Worm (Caenorhabditis elegans): ENCODE data around the gene col-153.

col-153 gene

DNA sequence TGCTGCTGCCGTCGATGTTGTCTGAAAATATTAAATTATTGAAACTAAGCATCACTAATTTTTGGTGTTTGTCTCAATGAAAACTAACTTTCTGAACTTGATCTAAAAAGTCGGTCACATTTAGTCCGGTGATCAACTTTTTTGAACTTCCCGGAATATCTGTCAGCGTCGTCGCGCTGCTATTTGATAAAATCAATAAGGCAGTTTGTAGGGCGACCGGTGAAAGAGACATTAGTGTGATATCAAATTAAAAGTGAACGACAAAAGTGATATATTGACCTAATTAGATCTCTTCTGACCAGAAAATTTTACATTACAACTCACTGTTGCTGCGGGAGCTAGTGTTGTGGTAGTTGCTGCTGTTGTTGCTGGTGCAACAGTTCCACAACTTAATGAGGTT lies 21.3 kb downstream of the col-153 start:
- TF ChIP-seq xnd-1 (tag; optimal IDR thresholded peaks at IDR 0.05) (no peak), ceh-79 (tag; optimal IDR thresholded peaks at IDR 0.05) (no peak), pha-4 (tag; optimal IDR thresholded peaks at IDR 0.05) (no peak), T26A5.8 (tag; optimal IDR thresholded peaks at IDR 0.05) (no peak), hsf-1 (GFP tag; IDR thresholded peaks at IDR 0.05) (no peak), ets-4 (GFP tag; optimal IDR thresholded peaks at IDR 0.05) (no peak), F57C9.4 (tag; optimal IDR thresholded peaks at IDR 0.05) (no peak), ZK185.1 (tag; optimal IDR thresholded peaks at IDR 0.05; ENCODE audit: poor library complexity, severe bottlenecking) (no peak), F10E7.11 (tag; optimal IDR thresholded peaks at IDR 0.05) (no peak), bed-2 (GFP tag; IDR thresholded peaks at IDR 0.05) (no peak), tbp1 (GFP tag; optimal IDR thresholded peaks at IDR 0.05) (no peak), nhr-120 (GFP tag; IDR thresholded peaks at IDR 0.05) (no peak), F37B4.10 (GFP tag; IDR thresholded peaks at IDR 0.05) (no peak), zfh-2 (GFP tag; conservative IDR thresholded peaks at IDR 0.05) (no peak), sea-2 (GFP tag; IDR thresholded peaks at IDR 0.05) (no peak)

DNA sequence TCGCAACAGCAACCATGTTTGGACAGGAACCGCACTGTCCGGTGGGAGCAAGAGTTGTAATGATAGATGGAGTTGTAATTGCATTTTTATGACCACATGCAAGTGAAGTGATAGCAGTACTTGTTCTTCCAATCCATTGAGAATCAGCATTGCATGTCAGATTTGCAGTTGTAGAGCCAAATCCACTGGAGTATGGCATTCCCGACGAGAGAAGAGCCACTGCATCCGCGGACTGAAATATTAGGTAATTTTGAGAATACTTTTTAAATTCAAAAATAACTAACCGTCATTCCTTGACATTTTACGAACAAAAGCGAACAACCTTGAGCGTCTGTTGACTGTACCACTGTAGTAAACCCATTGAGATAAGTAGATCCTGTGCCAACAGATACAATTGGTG lies 25.5 kb downstream of the col-153 start:
- TF ChIP-seq rec-8 (tag; optimal IDR thresholded peaks at IDR 0.05) (no peak), ceh-91 (GFP tag; IDR thresholded peaks at IDR 0.05) (no peak), rpc-1 (optimal IDR thresholded peaks at IDR 0.05) (no peak), rpc-1 (tag; optimal IDR thresholded peaks at IDR 0.05) (no peak), F57A8.1 (GFP tag; optimal IDR thresholded peaks at IDR 0.05) (no peak), mel-28 (tag; optimal IDR thresholded peaks at IDR 0.05; ENCODE audit: borderline replicate concordance) (no peak), lsl-1 (GFP tag; optimal IDR thresholded peaks at IDR 0.05) (no peak), unc-130 (GFP tag; optimal IDR thresholded peaks at IDR 0.05) (no peak), madf-8 (GFP tag; conservative IDR thresholded peaks at IDR 0.05) (no peak), Y95B8A.8 (GFP tag; IDR thresholded peaks at IDR 0.05) (no peak), ceh-27 (GFP tag; optimal IDR thresholded peaks at IDR 0.05) (no peak)

DNA sequence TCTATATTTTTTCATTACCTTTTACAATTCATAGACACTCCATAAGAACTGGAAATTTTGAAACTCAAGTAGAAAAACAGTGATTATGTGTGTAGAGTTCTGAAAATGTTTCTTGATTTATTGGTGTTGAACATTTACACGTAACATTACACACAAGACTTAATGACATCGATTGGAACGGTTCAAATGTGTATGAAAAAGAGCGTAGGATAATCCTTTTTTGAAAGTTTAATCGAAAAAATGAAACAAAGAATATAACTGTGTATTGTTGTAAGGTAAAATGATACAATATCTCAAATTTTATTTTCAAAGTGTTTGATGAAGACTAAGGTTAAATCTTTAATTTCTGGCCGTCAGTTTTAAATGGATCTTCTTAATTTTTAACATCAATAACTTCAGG lies 31.5 kb downstream of the col-153 start, which contains the start of gene fig-1:
fig-1 (minus strand) TSS at position 101 of the 400 bp plus-strand sequence.
- TF ChIP-seq ztf-3 (GFP tag; optimal IDR thresholded peaks at IDR 0.05) (no peak), tbx-9 (tag; optimal IDR thresholded peaks at IDR 0.05; ENCODE audit: borderline replicate concordance) (no peak), efl-1 (GFP tag; optimal IDR thresholded peaks at IDR 0.05) (no peak), hlh-26 (GFP tag; conservative IDR thresholded peaks at IDR 0.05) (no peak)

DNA sequence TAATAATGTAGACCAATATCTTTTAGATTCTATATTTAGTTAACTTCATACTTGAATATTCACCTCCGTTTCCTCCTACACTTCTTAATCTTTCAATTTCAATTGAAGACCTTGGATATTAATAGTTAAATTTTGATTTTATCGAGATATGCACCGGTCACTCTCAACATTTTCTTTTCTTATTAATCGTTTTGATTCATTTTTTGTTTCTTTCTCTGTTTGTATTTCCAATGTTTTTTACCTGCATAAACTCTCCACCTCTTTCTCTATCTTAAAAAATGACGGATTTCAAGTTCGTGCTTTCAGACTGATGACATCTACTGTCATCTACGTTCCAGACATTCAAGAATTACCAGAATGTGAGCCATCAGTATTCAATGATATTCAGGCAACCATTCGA lies 42.2 kb downstream of the col-153 start, which contains the start of gene frpr-9:
frpr-9 (plus strand) TSS at position 301 of the 400 bp plus-strand sequence.
- TF ChIP-seq ceh-79 (tag; optimal IDR thresholded peaks at IDR 0.05) (no peak), rpc-1 (optimal IDR thresholded peaks at IDR 0.05) (no peak), rpc-1 (tag; optimal IDR thresholded peaks at IDR 0.05) (no peak), nfyb-1 (GFP tag; IDR thresholded peaks at IDR 0.05) (no peak), T26A5.8 (tag; optimal IDR thresholded peaks at IDR 0.05) (no peak), efl-1 (GFP tag; optimal IDR thresholded peaks at IDR 0.05) (no peak), lin-26 (GFP tag; IDR thresholded peaks at IDR 0.05) (no peak), C06A6.2 (GFP tag; conservative IDR thresholded peaks at IDR 0.05) (no peak), ztf-25 (GFP tag; IDR thresholded peaks at IDR 0.05) (no peak), him-1 (tag; optimal IDR thresholded peaks at IDR 0.05) (no peak), madf-6 (GFP tag; IDR thresholded peaks at IDR 0.05) (no peak), F39B2.1 (GFP tag; IDR thresholded peaks at IDR 0.05) (no peak), tbx-9 (tag; optimal IDR thresholded peaks at IDR 0.05; ENCODE audit: borderline replicate concordance) (no peak), hlh-12 (tag; optimal IDR thresholded peaks at IDR 0.05) (no peak), unc-130 (GFP tag; optimal IDR thresholded peaks at IDR 0.05) (no peak), zim-3 (tag; optimal IDR thresholded peaks at IDR 0.05) (no peak), madf-3 (GFP tag; IDR thresholded peaks at IDR 0.05) (no peak)

Data from whole organism, young adult.